Fruit fly (Drosophila melanogaster) whole organism, adult: Measurements from ENCODE around the gene CG17996.

Experiments used
- CG11617 ChIP-seq: fragments of 200-800 bp; sonication (Bioruptor generic); optimal IDR thresholded peaks from 2 replicates; lab custom pipeline; 2017; ENCODE audit warnings: mild to moderate bottlenecking, missing biosample characterization, missing genetic modification reagents, missing genetic modification characterization
- CG14711 ChIP-seq: fragments of 200-800 bp; sonication (Bioruptor generic); optimal IDR thresholded peaks from 2 replicates; lab custom pipeline; 2018; ENCODE audit warnings: missing biosample characterization, mild to moderate bottlenecking, missing genetic modification characterization, moderate library complexity
- CG5204 ChIP-seq: fragments of 200-800 bp; sonication (Bioruptor generic); optimal IDR thresholded peaks from 2 replicates; lab custom pipeline; 2016; ENCODE audit warnings: missing biosample characterization, missing genetic modification characterization
- CG7101 ChIP-seq: fragments of 200-800 bp; sonication (Bioruptor generic); optimal IDR thresholded peaks from 2 replicates; lab custom pipeline; 2018; ENCODE audit warnings: missing biosample characterization, mild to moderate bottlenecking, missing genetic modification characterization, moderate library complexity
- Hr96 ChIP-seq: fragments of 200-800 bp; sonication (Bioruptor generic); optimal IDR thresholded peaks from 2 replicates; lab custom pipeline; 2016; ENCODE audit warnings: missing biosample characterization, missing genetic modification characterization
- tj ChIP-seq: fragments of 200-800 bp; sonication (Bioruptor generic); optimal IDR thresholded peaks from 3 replicates; lab custom pipeline; 2017; ENCODE audit warnings: missing biosample characterization, mild to moderate bottlenecking, missing genetic modification characterization, moderate library complexity

- TF ChIP-seq CG14711 (tag; lab: Kevin White, UChicago) = no peak
- TF ChIP-seq tj (GFP tag; lab: Kevin White, UChicago) = no peak
- no peak for TF ChIP-seq CG5204
- no peak for TF ChIP-seq CG11617 (GFP tag; lab: Kevin White, UChicago)
- no peak for TF ChIP-seq CG7101 (tag; lab: Kevin White, UChicago)
- no peak for TF ChIP-seq Hr96 (GFP tag; lab: Kevin White, UChicago)
Measured at dm6 chr2L:16731799-16732198, 960 bp upstream of the CG17996 start, which contains the start of gene Prosbeta4.
